Fruit fly (Drosophila melanogaster) whole organism, embryonic: ENCODE results near the gene Blos4.

Experiments used
- Aef1 ChIP-seq: fragments of 200-800 bp; sonication (Bioruptor generic); IDR thresholded peaks from 3 replicates; pipeline ENCODE4 v1.3.6; 2022; ENCODE audit warnings: missing biosample characterization, missing genetic modification characterization
- CG10147 ChIP-seq: fragments of 200-800 bp; sonication (Bioruptor generic); optimal IDR thresholded peaks from 2 replicates; lab custom pipeline; 2019; ENCODE audit warnings: missing biosample characterization, mild to moderate bottlenecking, missing genetic modification characterization, moderate library complexity
- CG10267 ChIP-seq: fragments of 200-800 bp; sonication (Bioruptor generic); optimal IDR thresholded peaks from 2 replicates; lab custom pipeline; 2018; ENCODE audit warnings: missing biosample characterization, mild to moderate bottlenecking, missing genetic modification characterization, moderate library complexity
- CG1233 ChIP-seq: fragments of 200-800 bp; sonication (Bioruptor generic); optimal IDR thresholded peaks from 4 replicates; lab custom pipeline; 2018; ENCODE audit warnings: missing biosample characterization, mild to moderate bottlenecking, missing genetic modification characterization
- CG12769 ChIP-seq: fragments of 200-800 bp; sonication (Bioruptor generic); optimal IDR thresholded peaks from 2 replicates; lab custom pipeline; 2019; ENCODE audit warnings: missing biosample characterization, mild to moderate bottlenecking, missing genetic modification characterization, moderate library complexity
- CG13624 ChIP-seq: fragments of 200-800 bp; sonication (Bioruptor generic); optimal IDR thresholded peaks from 2 replicates; lab custom pipeline; 2016; ENCODE audit warnings: missing biosample characterization, missing genetic modification characterization
- CG13894 ChIP-seq: fragments of 200-800 bp; sonication (Bioruptor generic); optimal IDR thresholded peaks from 3 replicates; lab custom pipeline; 2018; ENCODE audit warnings: missing biosample characterization, mild to moderate bottlenecking, missing genetic modification characterization, moderate library complexity
- CG14050 ChIP-seq: fragments of 200-800 bp; sonication (Bioruptor generic); IDR thresholded peaks from 3 replicates; pipeline ENCODE4 v1.3.6; 2022; ENCODE audit warnings: missing biosample characterization, missing genetic modification characterization
- CG15696 ChIP-seq: fragments of 200-800 bp; sonication (Bioruptor generic); optimal IDR thresholded peaks from 2 replicates; lab custom pipeline; 2019; ENCODE audit warnings: missing biosample characterization, mild to moderate bottlenecking, missing genetic modification characterization, moderate library complexity
- CG1603 ChIP-seq: fragments of 200-800 bp; sonication (Bioruptor generic); optimal IDR thresholded peaks from 2 replicates; lab custom pipeline; 2019; ENCODE audit warnings: missing biosample characterization, mild to moderate bottlenecking, missing genetic modification characterization, moderate library complexity
- CG17568 ChIP-seq: fragments of 200-800 bp; sonication (Bioruptor generic); optimal IDR thresholded peaks from 2 replicates; lab custom pipeline; 2018; ENCODE audit warnings: missing biosample characterization, mild to moderate bottlenecking, missing genetic modification characterization, moderate library complexity
- CG17612 ChIP-seq: fragments of 200-800 bp; sonication (Bioruptor generic); IDR thresholded peaks from 2 replicates; pipeline ENCODE4 v1.3.6; 2022; ENCODE audit warnings: missing biosample characterization, missing genetic modification characterization
- CG18262 ChIP-seq: fragments of 200-800 bp; optimal IDR thresholded peaks from 3 replicates; lab custom pipeline; 2019; ENCODE audit warnings: missing biosample characterization, mild to moderate bottlenecking, missing genetic modification characterization, moderate library complexity
- CG18764 ChIP-seq: fragments of 200-800 bp; sonication (Bioruptor generic); optimal IDR thresholded peaks from 3 replicates; lab custom pipeline; 2016; ENCODE audit warnings: missing biosample characterization, missing genetic modification characterization
- CG2678 ChIP-seq: fragments of 200-800 bp; sonication (Bioruptor generic); optimal IDR thresholded peaks from 3 replicates; lab custom pipeline; 2019; ENCODE audit warnings: missing biosample characterization, mild to moderate bottlenecking, missing genetic modification characterization, moderate library complexity
- CG2712 ChIP-seq: fragments of 200-800 bp; optimal IDR thresholded peaks from 3 replicates; lab custom pipeline; 2019; ENCODE audit warnings: missing biosample characterization, mild to moderate bottlenecking, missing genetic modification characterization, moderate library complexity
- CG7928 ChIP-seq: fragments of 200-800 bp; sonication (Bioruptor generic); optimal IDR thresholded peaks from 2 replicates; lab custom pipeline; 2017; ENCODE audit warnings: missing biosample characterization, mild to moderate bottlenecking, missing genetic modification characterization
- CoRest ChIP-seq: fragments of 200-800 bp; sonication (Bioruptor generic); optimal IDR thresholded peaks from 3 replicates; lab custom pipeline; 2018; ENCODE audit warnings: missing biosample characterization, mild to moderate bottlenecking, missing genetic modification characterization, moderate library complexity
- D19A ChIP-seq: fragments of 200-800 bp; optimal IDR thresholded peaks from 3 replicates; lab custom pipeline; 2019; ENCODE audit warnings: missing biosample characterization, mild to moderate bottlenecking, missing genetic modification characterization, moderate library complexity
- Doc3 ChIP-seq: fragments of 200-800 bp; sonication (Bioruptor generic); IDR thresholded peaks from 3 replicates; pipeline ENCODE4 v1.3.6; 2022; ENCODE audit warnings: missing biosample characterization, missing genetic modification characterization; ENCODE audit not compliant: partially characterized antibody
- Drgx ChIP-seq: fragments of 200-800 bp; sonication (Bioruptor generic); IDR thresholded peaks from 2 replicates; pipeline ENCODE4 v1.3.6; 2022; ENCODE audit warnings: missing biosample characterization, missing genetic modification characterization
- E2f1 ChIP-seq: fragments of 200-800 bp; sonication (Bioruptor generic); IDR thresholded peaks from 2 replicates; pipeline ENCODE4 v1.3.6; 2022; ENCODE audit warnings: missing biosample characterization, missing genetic modification characterization
- Eip74EF ChIP-seq, 2 experiments: fragments of 200-800 bp in 1 of 2; fragments of >200 bp in 1 of 2; sonication (Bioruptor generic) in 1 of 2; optimal IDR thresholded peaks; 2 replicates each; lab custom pipeline; 2017 to 2019; ENCODE audit warnings: missing biosample characterization in 2 of 2, missing genetic modification characterization in 2 of 2, mild to moderate bottlenecking in 1 of 2, moderate library complexity in 1 of 2
- HLHmδ ChIP-seq: fragments of 200-800 bp; sonication (Bioruptor generic); optimal IDR thresholded peaks from 2 replicates; lab custom pipeline; 2018; ENCODE audit warnings: missing biosample characterization, mild to moderate bottlenecking, missing genetic modification characterization, moderate library complexity
- Hmx ChIP-seq: fragments of 200-800 bp; sonication (Bioruptor generic); optimal IDR thresholded peaks from 2 replicates; lab custom pipeline; 2016; ENCODE audit warnings: missing biosample characterization, missing genetic modification characterization
- Hr51 ChIP-seq, 2 experiments: fragments of 200-800 bp; sonication (Bioruptor generic); optimal IDR thresholded peaks; 2 replicates in 1 of 2; 3 replicates in 1 of 2; lab custom pipeline; 2016 to 2018; ENCODE audit warnings: missing biosample characterization in 2 of 2, missing genetic modification characterization in 2 of 2, mild to moderate bottlenecking in 1 of 2, moderate library complexity in 1 of 2
- NC2α ChIP-seq: fragments of 200-800 bp; sonication (Bioruptor generic); optimal IDR thresholded peaks from 2 replicates; lab custom pipeline; 2016; ENCODE audit warnings: missing biosample characterization, missing genetic modification characterization
- Trl ChIP-seq, 3 experiments: fragments of >200 bp in 2 of 3; fragments of 200-800 bp in 1 of 3; sonication (Bioruptor generic) in 1 of 3; optimal IDR thresholded peaks; 2 replicates in 1 of 3; 3 replicates in 2 of 3; lab custom pipeline; 2016 to 2017; ENCODE audit warnings: missing biosample characterization in 1 of 3, missing genetic modification characterization in 1 of 3
- Xrp1 ChIP-seq: fragments of 200-800 bp; sonication (Bioruptor generic); IDR thresholded peaks from 2 replicates; pipeline ENCODE4 v1.3.6; 2022; ENCODE audit warnings: missing biosample characterization, missing genetic modification characterization
- br ChIP-seq: fragments of >200 bp; optimal IDR thresholded peaks from 2 replicates; lab custom pipeline; 2017
- crp ChIP-seq, 2 experiments: fragments of 200-800 bp; sonication (Bioruptor generic); optimal IDR thresholded peaks; 2 replicates in 1 of 2; 3 replicates in 1 of 2; lab custom pipeline; 2017; ENCODE audit warnings: missing biosample characterization in 2 of 2, missing genetic modification characterization in 2 of 2, mild to moderate bottlenecking in 1 of 2, moderate library complexity in 1 of 2
- dmrt99B ChIP-seq: fragments of 200-800 bp; sonication (Bioruptor generic); optimal IDR thresholded peaks from 2 replicates; lab custom pipeline; 2018; ENCODE audit warnings: missing biosample characterization, mild to moderate bottlenecking, missing genetic modification characterization, moderate library complexity
- dpn ChIP-seq, 2 experiments: fragments of 200-800 bp; sonication (Bioruptor generic); optimal IDR thresholded peaks; 3 replicates each; lab custom pipeline; 2016; ENCODE audit warnings: missing biosample characterization in 2 of 2, missing genetic modification characterization in 2 of 2
- esg ChIP-seq: fragments of 200-800 bp; sonication (Bioruptor generic); conservative IDR thresholded peaks from 2 replicates; pipeline ENCODE4 v1.3.6; 2022; ENCODE audit warnings: missing biosample characterization, missing genetic modification characterization
- fd96Cb ChIP-seq: fragments of 200-800 bp; sonication (Bioruptor generic); optimal IDR thresholded peaks from 2 replicates; lab custom pipeline; 2018; ENCODE audit warnings: missing biosample characterization, mild to moderate bottlenecking, missing genetic modification characterization, moderate library complexity
- lov ChIP-seq, 2 experiments: fragments of 200-800 bp in 1 of 2; fragments of >200 bp in 1 of 2; sonication (Bioruptor generic) in 1 of 2; IDR thresholded peaks in 1 of 2; optimal IDR thresholded peaks in 1 of 2; 2 replicates in 1 of 2; 3 replicates in 1 of 2; pipeline versions ENCODE4 v1.3.6 to Lab custom; 2017 to 2022; ENCODE audit warnings: missing biosample characterization in 1 of 2, missing genetic modification characterization in 1 of 2
- nerfin-1 ChIP-seq: fragments of 200-800 bp; sonication (Bioruptor generic); optimal IDR thresholded peaks from 3 replicates; lab custom pipeline; 2019; ENCODE audit warnings: missing biosample characterization, mild to moderate bottlenecking, missing genetic modification characterization, moderate library complexity
- pb ChIP-seq: fragments of 200-800 bp; sonication (Bioruptor generic); optimal IDR thresholded peaks from 3 replicates; lab custom pipeline; 2016; ENCODE audit warnings: missing biosample characterization, missing genetic modification characterization
- pho ChIP-seq: fragments of 200-800 bp; sonication (Bioruptor generic); optimal IDR thresholded peaks from 2 replicates; lab custom pipeline; 2016; ENCODE audit warnings: missing biosample characterization, missing genetic modification characterization
- prd ChIP-seq, 3 experiments: fragments of >200 bp in 2 of 3; fragments of 200-800 bp in 1 of 3; sonication (Bioruptor generic) in 1 of 3; optimal IDR thresholded peaks in 2 of 3; IDR thresholded peaks in 1 of 3; 2 replicates in 2 of 3; 3 replicates in 1 of 3; pipeline versions ENCODE4 v1.3.6 to Lab custom; 2017 to 2022; ENCODE audit warnings: missing biosample characterization in 1 of 3, missing genetic modification characterization in 1 of 3
- row ChIP-seq: fragments of 200-800 bp; sonication (Bioruptor generic); IDR thresholded peaks from 3 replicates; pipeline ENCODE4 v1.3.6; 2022; ENCODE audit warnings: missing biosample characterization, missing genetic modification characterization
- salm ChIP-seq: fragments of 200-800 bp; sonication (Bioruptor generic); optimal IDR thresholded peaks from 2 replicates; lab custom pipeline; 2018; ENCODE audit warnings: missing biosample characterization, mild to moderate bottlenecking, missing genetic modification characterization
- sd ChIP-seq: fragments of 200-800 bp; sonication (Bioruptor generic); optimal IDR thresholded peaks from 3 replicates; lab custom pipeline; 2018; ENCODE audit warnings: missing biosample characterization, mild to moderate bottlenecking, missing genetic modification characterization, moderate library complexity
- sr ChIP-seq: fragments of 200-800 bp; sonication (Bioruptor generic); IDR thresholded peaks from 3 replicates; pipeline ENCODE4 v1.3.6; 2022; ENCODE audit warnings: missing biosample characterization, missing genetic modification characterization
- tna ChIP-seq: fragments of 200-800 bp; sonication (Bioruptor generic); IDR thresholded peaks from 2 replicates; pipeline ENCODE4 v1.3.6; 2022; ENCODE audit warnings: missing biosample characterization, missing genetic modification characterization; ENCODE audit not compliant: partially characterized antibody
- twi ChIP-seq: fragments of 200-800 bp; optimal IDR thresholded peaks from 2 replicates; lab custom pipeline; 2019; ENCODE audit warnings: missing biosample characterization, mild to moderate bottlenecking, missing genetic modification characterization, moderate library complexity
- zen2 ChIP-seq: fragments of 200-800 bp; sonication (Bioruptor generic); IDR thresholded peaks from 3 replicates; pipeline ENCODE4 v1.3.6; 2022; ENCODE audit warnings: missing biosample characterization, missing genetic modification characterization; ENCODE audit not compliant: partially characterized antibody

Gene Blos4

DNA sequence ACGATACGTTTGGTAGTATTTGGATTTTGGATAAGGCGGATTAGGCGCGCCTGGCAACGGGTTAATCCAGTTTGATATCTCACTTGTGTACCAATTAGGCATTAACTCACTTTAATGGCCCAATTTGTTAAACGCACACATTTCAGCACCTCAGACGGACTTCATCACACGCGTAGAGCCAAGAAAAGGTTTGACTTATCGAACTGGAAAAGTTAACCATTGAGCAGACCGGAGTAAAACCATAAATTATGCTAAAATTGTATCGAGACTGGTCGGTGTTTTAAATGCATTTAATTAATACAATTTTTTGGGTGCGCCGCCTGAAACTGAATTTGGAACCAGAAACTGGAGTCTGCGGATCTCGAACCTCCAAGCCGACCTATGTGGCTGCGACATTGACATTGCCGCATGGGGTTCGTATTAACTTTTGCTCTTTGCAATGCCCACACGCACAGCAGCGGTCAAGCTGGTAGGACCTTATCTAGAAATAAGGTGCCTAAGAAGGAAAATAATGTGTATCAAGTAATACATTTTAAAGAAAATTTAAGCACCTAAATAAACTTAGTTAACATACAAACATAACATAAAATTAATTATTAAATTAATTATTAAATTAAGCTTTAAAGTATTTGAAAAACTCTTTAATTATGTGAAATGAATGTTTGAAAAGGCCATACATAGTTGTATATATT is 10.3 kb downstream of the Blos4 start (continued):
- TF ChIP-seq CG14050 (GFP tag; lab: Robert Waterston, UW) (no peak), CG17568 (no peak), CG15696 (tag; lab: Kevin White, UChicago) (no peak), row (0 out of 3 replicates have a peak, but pooled peaks have one; percentile 18), sd (tag; lab: Kevin White, UChicago) (no peak), esg (GFP tag; lab: Robert Waterston, UW) (no peak), CG18262 (peak; percentile 43), nerfin-1 (tag; lab: Kevin White, UChicago) (no peak), HLHmδ (no peak), CG2712 (tag; lab: Kevin White, UChicago) (peak; percentile 36), CG2678 (peak; percentile 48), crp (GFP tag; optimal IDR thresholded peaks at IDR 0.05; lab: Kevin White, UChicago) (no peak), tna (no peak), dpn (GFP tag; optimal IDR thresholded peaks at IDR 0.05; lab: Kevin White, UChicago) (no peak), Drgx (no peak), CG13894 (tag; lab: Kevin White, UChicago) (no peak), CG7928 (GFP tag; lab: Kevin White, UChicago) (no peak), fd96Cb (tag; lab: Kevin White, UChicago) (no peak), pb (no peak), br (lab: Kevin White, UChicago) (no peak), CG10267 (tag; lab: Kevin White, UChicago) (peak; percentile 7), Eip74EF (GFP tag; optimal IDR thresholded peaks at IDR 0.05; lab: Kevin White, UChicago) (no peak), twi (tag; lab: Kevin White, UChicago) (no peak), CG13624 (GFP tag; lab: Kevin White, UChicago) (no peak), Aef1 (GFP tag; lab: Robert Waterston, UW) (no peak), zen2 (GFP tag; lab: Robert Waterston, UW) (no peak), CG17612 (GFP tag; lab: Robert Waterston, UW) (no peak), Hr51 (GFP tag; optimal IDR thresholded peaks at IDR 0.05; lab: Kevin White, UChicago) (peak in 1 of 2 experiments; percentile 66), salm (tag; lab: Kevin White, UChicago) (no peak), Doc3 (no peak), dmrt99B (tag; lab: Kevin White, UChicago) (peak; percentile 39), E2f1 (no peak), sr (GFP tag; lab: Robert Waterston, UW) (no peak), lov (optimal IDR thresholded peaks at IDR 0.05; lab: Kevin White, UChicago) (no peak), lov (GFP tag; IDR thresholded peaks at IDR 0.05; lab: Robert Waterston, UW) (no peak), CoRest (tag; lab: Kevin White, UChicago) (peak; percentile 2), CG12769 (tag; lab: Kevin White, UChicago) (peak; percentile 11), CG18764 (GFP tag; lab: Kevin White, UChicago) (no peak), CG1603 (tag; lab: Kevin White, UChicago) (peak; percentile 0), Hmx (GFP tag; lab: Kevin White, UChicago) (no peak), pho (GFP tag; lab: Kevin White, UChicago) (no peak), CG1233 (GFP tag; lab: Kevin White, UChicago) (no peak), Trl (optimal IDR thresholded peaks at IDR 0.05; lab: Kevin White, UChicago) (no peak), Trl (GFP tag; optimal IDR thresholded peaks at IDR 0.05; lab: Kevin White, UChicago) (no peak), D19A (peak; percentile 2), prd (optimal IDR thresholded peaks at IDR 0.05; lab: Kevin White, UChicago) (no peak), prd (GFP tag; IDR thresholded peaks at IDR 0.05; lab: Robert Waterston, UW) (0 out of 3 replicates have a peak, but pooled peaks have one; percentile 13), CG10147 (GFP tag; lab: Kevin White, UChicago) (no peak), Xrp1 (peak; percentile 8; the same call in 1 of the 2 replicates), NC2α (GFP tag; lab: Kevin White, UChicago) (no peak)
